Worm (Caenorhabditis elegans) whole organism, L4 larva: ENCODE results near the gene F23B2.10.
A peak's percentile ranks its signal among the peaks of the same experiment; 100 is the strongest.

ENCODE experiments used
- D1046.2 ChIP-seq: fragments of 200-800 bp; sonication (Bioruptor generic); IDR thresholded peaks from 2 replicates; pipeline ENCODE4 v1.3.6; 2022; ENCODE audit warnings: missing genetic modification characterization, missing compliant biosample characterization
- F26F4.8 ChIP-seq: fragments of 200-800 bp; sonication (Bioruptor generic); conservative IDR thresholded peaks from 2 replicates; pipeline ENCODE4 v1.3.6; 2022; ENCODE audit warnings: missing genetic modification characterization, missing compliant biosample characterization
- F37D6.2 ChIP-seq: sonication (generic microtip); optimal IDR thresholded peaks from 2 replicates; lab custom pipeline; 2016; ENCODE audit warnings: mild to moderate bottlenecking, missing genetic modification characterization, missing compliant biosample characterization
- Y105C5A.15 ChIP-seq: fragments of 200-800 bp; sonication (Bioruptor generic); IDR thresholded peaks from 2 replicates; pipeline ENCODE4 v1.3.6; 2022; ENCODE audit warnings: missing genetic modification characterization, missing compliant biosample characterization
- Y48G9A.11 ChIP-seq: fragments of 200-800 bp; sonication (Bioruptor generic); IDR thresholded peaks from 2 replicates; pipeline ENCODE4 v1.3.6; 2022; ENCODE audit warnings: missing genetic modification reagents, missing genetic modification characterization, missing compliant biosample characterization
- aha-1 ChIP-seq: fragments of 150-350 bp; peaks from one replicate; lab custom pipeline; 2014; ENCODE audit warnings: missing biosample characterization, missing genetic modification characterization
- aly-2 ChIP-seq: sonication (generic microtip); optimal IDR thresholded peaks from 2 replicates; lab custom pipeline; 2018; ENCODE audit warnings: missing biosample characterization, missing genetic modification characterization
- arid-1 ChIP-seq: fragments of 200-800 bp; sonication (Bioruptor generic); conservative IDR thresholded peaks from 2 replicates; pipeline ENCODE4 v1.3.6; 2022; ENCODE audit warnings: missing genetic modification reagents, missing genetic modification characterization, missing compliant biosample characterization
- ceh-20 ChIP-seq: fragments of 200-800 bp; sonication (Bioruptor generic); IDR thresholded peaks from 2 replicates; pipeline ENCODE4 v1.3.6; 2022; ENCODE audit warnings: missing genetic modification reagents, missing genetic modification characterization, missing compliant biosample characterization
- ces-1 ChIP-seq: fragments of 150-350 bp; sonication (generic microtip); optimal IDR thresholded peaks from 4 replicates; lab custom pipeline; 2014; ENCODE audit warnings: missing biosample characterization, missing genetic modification reagents, missing genetic modification characterization
- cey-2 ChIP-seq: sonication (generic microtip); optimal IDR thresholded peaks from 3 replicates; lab custom pipeline; 2017; ENCODE audit warnings: missing genetic modification characterization, mild to moderate bottlenecking, missing compliant biosample characterization, antibody characterized with exemption, borderline replicate concordance; ENCODE audit not compliant: insufficient read depth
- ctbp-1 ChIP-seq: fragments of 200-800 bp; sonication (Bioruptor generic); IDR thresholded peaks from 2 replicates; pipeline ENCODE4 v1.3.6; 2022; ENCODE audit warnings: missing genetic modification reagents, missing genetic modification characterization, missing compliant biosample characterization
- daf-16 ChIP-seq, 3 experiments: sonication (generic microtip); optimal IDR thresholded peaks; 2 replicates each; lab custom pipeline; 2016 to 2017; ENCODE audit warnings: missing genetic modification characterization in 3 of 3, missing genetic modification reagents in 3 of 3, mild to moderate bottlenecking in 2 of 3, missing compliant biosample characterization in 2 of 3, missing biosample characterization in 1 of 3, moderate library complexity in 1 of 3
- dmd-6 ChIP-seq: fragments of 200-800 bp; sonication (Bioruptor generic); IDR thresholded peaks from 2 replicates; pipeline ENCODE4 v1.3.6; 2022; ENCODE audit warnings: missing genetic modification reagents, missing genetic modification characterization, missing compliant biosample characterization
- dmd-8 ChIP-seq: fragments of 200-800 bp; sonication (Bioruptor generic); IDR thresholded peaks from 2 replicates; pipeline ENCODE4 v1.3.6; 2022; ENCODE audit warnings: missing genetic modification characterization, missing compliant biosample characterization
- dve-1 ChIP-seq: sonication (generic microtip); optimal IDR thresholded peaks from 2 replicates; lab custom pipeline; 2017; ENCODE audit warnings: antibody characterized with exemption, mild to moderate bottlenecking, missing genetic modification characterization, missing compliant biosample characterization; ENCODE audit not compliant: insufficient read depth
- egl-27 ChIP-seq: sonication (generic microtip); optimal IDR thresholded peaks from 3 replicates; lab custom pipeline; 2017; ENCODE audit warnings: missing biosample characterization, missing genetic modification reagents, missing genetic modification characterization
- egl-43 ChIP-seq: fragments of 200-800 bp; sonication (Bioruptor generic); IDR thresholded peaks from 2 replicates; pipeline ENCODE4 v1.3.6; 2022; ENCODE audit warnings: missing genetic modification reagents, missing genetic modification characterization, missing compliant biosample characterization
- fkh-10 ChIP-seq: fragments of 150-350 bp; optimal IDR thresholded peaks from 2 replicates; lab custom pipeline; 2014; ENCODE audit warnings: missing biosample characterization, missing genetic modification reagents, missing genetic modification characterization
- hlh-30 ChIP-seq: sonication (generic microtip); optimal IDR thresholded peaks from 2 replicates; lab custom pipeline; 2017; ENCODE audit warnings: antibody characterized with exemption, mild to moderate bottlenecking, missing genetic modification characterization, missing compliant biosample characterization; ENCODE audit not compliant: insufficient read depth
- jun-1 ChIP-seq: fragments of 150-350 bp; optimal IDR thresholded peaks from 2 replicates; lab custom pipeline; 2014; ENCODE audit warnings: missing biosample characterization, missing genetic modification reagents, missing genetic modification characterization
- lim-7 ChIP-seq: fragments of 200-800 bp; sonication (Bioruptor generic); IDR thresholded peaks from 2 replicates; pipeline ENCODE4 v1.3.6; 2022; ENCODE audit warnings: missing genetic modification characterization, missing compliant biosample characterization
- lir-3 ChIP-seq: sonication (generic microtip); optimal IDR thresholded peaks from 2 replicates; lab custom pipeline; 2016; ENCODE audit warnings: mild to moderate bottlenecking, missing genetic modification characterization, missing compliant biosample characterization
- lsy-2 ChIP-seq, 2 experiments: fragments of 150-350 bp in 1 of 2; sonication (generic microtip) in 1 of 2; optimal IDR thresholded peaks; 2 replicates each; lab custom pipeline; 2014 to 2017; ENCODE audit warnings: missing biosample characterization in 2 of 2, missing genetic modification characterization in 2 of 2
- madf-9 ChIP-seq: fragments of 200-800 bp; sonication (Bioruptor generic); conservative IDR thresholded peaks from 2 replicates; pipeline ENCODE4 v1.3.6; 2022; ENCODE audit warnings: missing genetic modification reagents, missing genetic modification characterization, missing compliant biosample characterization
- mdl-1 ChIP-seq, 2 experiments: fragments of 150-350 bp in 1 of 2; sonication (generic microtip) in 1 of 2; optimal IDR thresholded peaks; 2 replicates each; lab custom pipeline; 2014 to 2017; ENCODE audit warnings: missing biosample characterization in 2 of 2, missing genetic modification characterization in 2 of 2
- mes-2 ChIP-seq: sonication (generic microtip); optimal IDR thresholded peaks from 2 replicates; lab custom pipeline; 2016; ENCODE audit warnings: missing genotype, mild to moderate bottlenecking, missing genetic modification characterization, missing compliant biosample characterization; ENCODE audit not compliant: poor library complexity, severe bottlenecking
- nhr-111 ChIP-seq: fragments of 200-800 bp; sonication (Bioruptor generic); optimal IDR thresholded peaks from 2 replicates; lab custom pipeline; 2018; ENCODE audit warnings: mild to moderate bottlenecking, missing genetic modification characterization, missing compliant biosample characterization
- nhr-28 ChIP-seq: fragments of 150-350 bp; optimal IDR thresholded peaks from 2 replicates; lab custom pipeline; 2014; ENCODE audit warnings: missing biosample characterization, missing genetic modification characterization
- nhr-48 ChIP-seq: sonication (generic microtip); optimal IDR thresholded peaks from 2 replicates; lab custom pipeline; 2016; ENCODE audit warnings: mild to moderate bottlenecking, missing genetic modification characterization, missing compliant biosample characterization
- nhr-6 ChIP-seq: fragments of 150-350 bp; optimal IDR thresholded peaks from 2 replicates; lab custom pipeline; 2014; ENCODE audit warnings: missing biosample characterization, missing genetic modification characterization
- nhr-76 ChIP-seq: fragments of 150-350 bp; optimal IDR thresholded peaks from 2 replicates; lab custom pipeline; 2014; ENCODE audit warnings: missing biosample characterization, missing genetic modification characterization
- pha-4 ChIP-seq, 2 experiments: fragments of 150-350 bp in 1 of 2; fragments of 200-800 bp in 1 of 2; sonication (Bioruptor generic) in 1 of 2; IDR thresholded peaks in 1 of 2; optimal IDR thresholded peaks in 1 of 2; 2 replicates each; pipeline versions ENCODE4 v1.3.6 to Lab custom; 2014 to 2022; ENCODE audit warnings: missing genetic modification characterization in 2 of 2, missing genetic modification reagents in 2 of 2, missing biosample characterization in 1 of 2, missing compliant biosample characterization in 1 of 2
- php-3 ChIP-seq: fragments of 200-800 bp; sonication (Bioruptor generic); IDR thresholded peaks from 2 replicates; pipeline ENCODE4 v1.3.6; 2022; ENCODE audit warnings: missing genetic modification reagents, missing genetic modification characterization, missing compliant biosample characterization
- saeg-2 ChIP-seq: fragments of 200-800 bp; sonication (Bioruptor generic); IDR thresholded peaks from 2 replicates; pipeline ENCODE4 v1.3.6; 2022; ENCODE audit warnings: missing genetic modification reagents, missing genetic modification characterization, missing compliant biosample characterization
- set-16 ChIP-seq: fragments of 200-800 bp; sonication (Bioruptor generic); IDR thresholded peaks from 2 replicates; pipeline ENCODE4 v1.3.6; 2022; ENCODE audit warnings: missing genetic modification reagents, missing genetic modification characterization, missing compliant biosample characterization
- spr-1 ChIP-seq: sonication (generic microtip); optimal IDR thresholded peaks from 2 replicates; lab custom pipeline; 2016; ENCODE audit warnings: mild to moderate bottlenecking, missing genetic modification characterization, missing compliant biosample characterization
- unc-130 ChIP-seq: sonication (generic microtip); optimal IDR thresholded peaks from 2 replicates; lab custom pipeline; 2016; ENCODE audit warnings: missing genetic modification reagents, missing genetic modification characterization, missing compliant biosample characterization
- unc-62 ChIP-seq, 3 experiments: fragments of 150-350 bp in 1 of 3; sonication (generic microtip); optimal IDR thresholded peaks in 2 of 3; peaks in 1 of 3; 1 replicate in 1 of 3; 2 replicates in 2 of 3; lab custom pipeline; 2014 to 2017; ENCODE audit warnings: missing biosample characterization in 3 of 3, missing genetic modification characterization in 3 of 3, missing genetic modification reagents in 3 of 3, missing genotype in 1 of 3
- zag-1 ChIP-seq: fragments of 150-350 bp; optimal IDR thresholded peaks from 2 replicates; lab custom pipeline; 2014; ENCODE audit warnings: missing biosample characterization, missing genetic modification characterization
- zfp-2 ChIP-seq: sonication (generic microtip); optimal IDR thresholded peaks from 2 replicates; lab custom pipeline; 2016; ENCODE audit warnings: mild to moderate bottlenecking, missing genetic modification characterization, missing compliant biosample characterization
- zip-11 ChIP-seq: fragments of 200-800 bp; sonication (Bioruptor generic); IDR thresholded peaks from 2 replicates; pipeline ENCODE4 v1.3.6; 2022; ENCODE audit warnings: missing genetic modification characterization, missing compliant biosample characterization
- ztf-7 ChIP-seq: fragments of 150-350 bp; optimal IDR thresholded peaks from 2 replicates; lab custom pipeline; 2014; ENCODE audit warnings: missing biosample characterization, missing genetic modification characterization

The F23B2.10 gene

DNA sequence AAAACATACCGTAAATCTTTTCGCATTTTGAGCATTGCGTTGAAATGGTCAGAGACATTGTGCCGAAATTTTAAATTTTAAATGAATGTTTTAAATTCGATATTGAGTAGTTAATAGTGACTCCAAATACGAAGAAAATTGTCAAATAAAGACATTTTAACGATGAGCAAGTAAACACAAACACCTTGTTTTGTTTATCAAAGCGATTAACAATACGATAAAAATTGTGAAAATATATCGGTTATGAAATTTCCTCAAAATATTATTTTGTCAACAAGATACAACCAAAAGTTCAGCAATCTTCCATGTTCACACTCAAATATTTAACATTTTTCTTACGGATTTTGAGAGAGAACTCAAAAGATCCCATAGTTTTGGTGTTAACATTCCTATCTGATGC is at the start of gene F23B2.10:
F23B2.10 (minus strand) TSS at position 101 of the 400 bp plus-strand sequence.
- no peak for TF ChIP-seq egl-27 (tag; lab: Kevin White, UChicago)

DNA sequence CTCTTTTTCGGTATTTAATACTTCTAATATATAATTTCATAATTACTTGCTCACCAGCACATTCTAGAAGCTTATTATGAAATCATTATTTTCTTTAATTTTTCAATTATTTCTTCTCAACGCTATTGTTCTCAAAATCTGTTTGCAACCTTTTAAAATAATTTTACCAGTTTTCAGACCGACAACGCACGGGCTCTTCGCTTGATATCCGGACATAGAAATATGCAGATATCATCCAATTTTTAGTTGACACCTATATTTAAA is 45.7 kb upstream of the F23B2.10 start, which contains the start of gene wnk-1:
wnk-1 (plus strand) TSS at position 165 of the 264 bp plus-strand sequence.
- TF ChIP-seq unc-62 (GFP tag; optimal IDR thresholded peaks at IDR 0.05 in 1 of 2; lab: Kevin White, UChicago) = no peak
- TF ChIP-seq unc-62 (tag; optimal IDR thresholded peaks at IDR 0.05; lab: Kevin White, UChicago) = no peak
- no peak for TF ChIP-seq mes-2 (tag; lab: Kevin White, UChicago)
- no peak for TF ChIP-seq nhr-76 (tag; lab: Kevin White, UChicago)
- TF ChIP-seq hlh-30 (tag; lab: Kevin White, UChicago) = no peak
- no peak for TF ChIP-seq ces-1 (GFP tag; lab: Kevin White, UChicago)
- TF ChIP-seq nhr-6 = no peak
- TF ChIP-seq ctbp-1 = no peak
- no peak for TF ChIP-seq set-16 (GFP tag; lab: Robert Waterston, UW)
- no peak for TF ChIP-seq php-3
- no peak for TF ChIP-seq aly-2 (tag; lab: Kevin White, UChicago)
- TF ChIP-seq F37D6.2 = no peak
- no peak for TF ChIP-seq D1046.2
- no peak for TF ChIP-seq F26F4.8 (GFP tag; lab: Robert Waterston, UW)

ce11 chrIV:9199148-9199938 is 45.2 kb upstream of the F23B2.10 start:
- TF ChIP-seq aha-1 (tag; lab: Kevin White, UChicago) (peak; percentile 91), nhr-28 (tag; lab: Kevin White, UChicago) (peak; percentile 46), mdl-1 (tag; optimal IDR thresholded peaks at IDR 0.05; lab: Kevin White, UChicago) (peak in 1 of 2 experiments; percentile 7), dmd-6 (GFP tag; lab: Robert Waterston, UW) (peak; percentile 32; the same call in 1 of the 2 replicates), spr-1 (tag; lab: Kevin White, UChicago) (no peak), Y105C5A.15 (GFP tag; lab: Robert Waterston, UW) (no peak)

- TF ChIP-seq pha-4 (GFP tag; IDR thresholded peaks at IDR 0.05; lab: Robert Waterston, UW) = 0 out of 2 replicates have a peak, but pooled peaks have one; percentile 16
- peak; percentile 73 for TF ChIP-seq pha-4 (tag; optimal IDR thresholded peaks at IDR 0.05; lab: Kevin White, UChicago)
- peak; percentile 88 for TF ChIP-seq dve-1
- peak; percentile 38 for TF ChIP-seq nhr-48
- no peak for TF ChIP-seq lim-7 (GFP tag; lab: Robert Waterston, UW)
- no peak for TF ChIP-seq Y48G9A.11
- TF ChIP-seq egl-43 (GFP tag; lab: Robert Waterston, UW) = no peak
- no peak for TF ChIP-seq aly-2 (tag; lab: Kevin White, UChicago)
- TF ChIP-seq ztf-7 (tag; lab: Kevin White, UChicago) = no peak
- no peak for TF ChIP-seq saeg-2
- no peak for TF ChIP-seq daf-16 (GFP tag; optimal IDR thresholded peaks at IDR 0.05; lab: Kevin White, UChicago)
- peak; percentile 87 for TF ChIP-seq daf-16 (tag; optimal IDR thresholded peaks at IDR 0.05; lab: Kevin White, UChicago)
- TF ChIP-seq cey-2 (tag; lab: Kevin White, UChicago) = no peak
- peak; percentile 44 to 58 for TF ChIP-seq lsy-2 (tag; optimal IDR thresholded peaks at IDR 0.05; lab: Kevin White, UChicago)
- no peak for TF ChIP-seq zag-1 (tag; lab: Kevin White, UChicago)
- TF ChIP-seq lir-3 (tag; lab: Kevin White, UChicago) = no peak
- TF ChIP-seq php-3 = 0 out of 2 replicates have a peak, but pooled peaks have one; percentile 46
- TF ChIP-seq ceh-20 (GFP tag; lab: Robert Waterston, UW) = no peak
- no peak for TF ChIP-seq nhr-111 (GFP tag; lab: Kevin White, UChicago)
- TF ChIP-seq jun-1 = no peak
- TF ChIP-seq unc-130 (GFP tag; lab: Kevin White, UChicago) = no peak
- no peak for TF ChIP-seq dmd-8 (GFP tag; lab: Robert Waterston, UW)
- TF ChIP-seq fkh-10 (GFP tag; lab: Kevin White, UChicago) = no peak
- no peak for TF ChIP-seq madf-9 (GFP tag; lab: Robert Waterston, UW)
- TF ChIP-seq zfp-2 (tag; lab: Kevin White, UChicago) = no peak
- TF ChIP-seq zip-11 = no peak
- 0 out of 2 replicates have a peak, but pooled peaks have one; percentile 3 for TF ChIP-seq arid-1 (GFP tag; lab: Robert Waterston, UW)
Observed at ce11 chrIV:9198136-9198535, 44.0 kb upstream of the F23B2.10 start.
